Fruit fly (Drosophila melanogaster): ENCODE measurements around the gene Cyt-c1L.
A peak's percentile ranks its signal among the peaks of the same experiment; 100 is the strongest.

DNA sequence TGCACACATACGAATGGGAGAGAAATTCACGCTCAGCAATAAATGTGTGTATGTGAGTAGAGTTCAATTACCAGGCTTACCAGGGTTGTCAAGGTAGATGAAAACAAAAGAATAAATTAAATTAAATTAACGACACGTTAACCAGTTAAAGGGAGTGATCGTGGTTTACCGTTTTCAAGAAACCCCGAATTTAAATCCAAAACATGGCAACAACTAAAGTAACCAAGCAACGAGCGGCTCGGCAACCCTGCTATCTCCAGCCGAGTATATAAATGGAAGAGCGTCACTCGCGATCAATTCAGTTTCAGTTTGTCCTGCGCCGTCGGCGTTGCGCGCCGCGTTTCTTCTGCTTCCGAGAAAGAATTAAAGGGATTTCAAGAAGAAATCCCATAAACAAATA lies 10.3 kb upstream of the Cyt-c1L start:
- TF ChIP-seq CTCF (optimal IDR thresholded peaks at IDR 0.05), result no peak
- peak; percentile 34 for TF ChIP-seq CG8478 (optimal IDR thresholded peaks at IDR 0.05)
